Worm (Caenorhabditis elegans): ENCODE measurements around the gene hda-10.

ce11 chrII:13852004-13852403 is 30.5 kb upstream of the hda-10 start, which contains the start of gene F08G2.8:
- TF ChIP-seq ama-1 (optimal IDR thresholded peaks at IDR 0.05) (no peak), blmp-1 (tag; optimal IDR thresholded peaks at IDR 0.05; ENCODE audit: insufficient read depth) (no peak), C34F6.9 (tag; optimal IDR thresholded peaks at IDR 0.05) (no peak), mdl-1 (tag; optimal IDR thresholded peaks at IDR 0.05) (no peak), fos-1 (tag; optimal IDR thresholded peaks at IDR 0.05) (no peak), F13H6.1 (tag; optimal IDR thresholded peaks at IDR 0.05) (no peak), mbf-1 (tag; optimal IDR thresholded peaks at IDR 0.05) (no peak), lin-13 (GFP tag; optimal IDR thresholded peaks at IDR 0.05) (no peak)
